Worm (Caenorhabditis elegans): Measurements from ENCODE around the gene dsc-4.

dsc-4 gene

DNA sequence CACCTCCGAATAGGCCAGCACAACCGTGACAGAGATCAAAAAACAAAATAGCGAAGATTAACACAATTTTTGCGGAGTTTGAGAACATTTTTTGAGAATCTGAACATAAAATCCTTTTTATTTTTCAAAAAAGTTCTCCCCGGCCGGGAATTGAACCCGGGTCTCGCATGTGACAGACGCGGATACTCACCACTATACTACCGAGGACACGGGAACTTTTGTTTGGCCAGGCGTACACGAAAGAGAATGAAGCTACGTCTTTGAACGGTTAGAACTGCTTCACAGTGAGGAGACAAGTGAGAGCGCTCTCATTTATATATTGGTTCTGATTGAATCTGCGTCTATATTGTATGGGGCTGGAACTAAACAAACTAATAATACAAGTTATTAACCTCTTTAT lies 2.2 kb upstream of the dsc-4 start, which contains the start of gene grl-26 (continued):
- TF ChIP-seq lim-7 (GFP tag; IDR thresholded peaks at IDR 0.05) (peak; percentile 91), ces-1 (GFP tag; optimal IDR thresholded peaks at IDR 0.05) (no peak), mes-2 (tag; optimal IDR thresholded peaks at IDR 0.05; ENCODE audit: poor library complexity, severe bottlenecking) (peak; percentile 80), nhr-77 (tag; optimal IDR thresholded peaks at IDR 0.05) (peak; percentile 55), lin-38 (GFP tag; IDR thresholded peaks at IDR 0.05) (peak; percentile 82), cey-2 (tag; optimal IDR thresholded peaks at IDR 0.05; ENCODE audit: borderline replicate concordance, insufficient read depth) (no peak), lin-13 (GFP tag; optimal IDR thresholded peaks at IDR 0.05) (no peak), nhr-28 (tag; optimal IDR thresholded peaks at IDR 0.05) (peak; percentile 38), nhr-237 (tag; optimal IDR thresholded peaks at IDR 0.05) (no peak), F26F4.8 (GFP tag; conservative IDR thresholded peaks at IDR 0.05) (peak; percentile 86; the same call in 1 of the 2 replicates), egl-43 (GFP tag; IDR thresholded peaks at IDR 0.05) (peak; percentile 90), hmg-1.1 (GFP tag; IDR thresholded peaks at IDR 0.05) (peak; percentile 84), mep-1 (tag; optimal IDR thresholded peaks at IDR 0.05) (no peak), ceh-28 (tag; optimal IDR thresholded peaks at IDR 0.05) (no peak), skn-1 (tag; optimal IDR thresholded peaks at IDR 0.05) (no peak), php-3 (GFP tag; IDR thresholded peaks at IDR 0.05) (peak; percentile 66; the same call in 1 of the 2 replicates), daf-19 (GFP tag; conservative IDR thresholded peaks at IDR 0.05) (no peak), hlh-30 (tag; optimal IDR thresholded peaks at IDR 0.05; ENCODE audit: insufficient read depth) (peak; percentile 88), Y48G9A.11 (GFP tag; IDR thresholded peaks at IDR 0.05) (peak; percentile 82), pha-4 (GFP tag; IDR thresholded peaks at IDR 0.05) (peak; percentile 83; the same call in 1 of the 2 replicates), pha-4 (tag; optimal IDR thresholded peaks at IDR 0.05) (no peak), lir-3 (tag; optimal IDR thresholded peaks at IDR 0.05) (no peak), nhr-48 (tag; optimal IDR thresholded peaks at IDR 0.05) (no peak), daf-12 (tag; optimal IDR thresholded peaks at IDR 0.05) (no peak), daf-8 (GFP tag; IDR thresholded peaks at IDR 0.05) (no peak), lsy-2 (tag; optimal IDR thresholded peaks at IDR 0.05) (no peak), pqm-1 (tag; optimal IDR thresholded peaks at IDR 0.05) (no peak), snpc-4 (tag; optimal IDR thresholded peaks at IDR 0.05) (no peak), sdz-12 (GFP tag; optimal IDR thresholded peaks at IDR 0.05) (peak; percentile 71), fkh-10 (GFP tag; optimal IDR thresholded peaks at IDR 0.05) (no peak), lin-29 (GFP tag; IDR thresholded peaks at IDR 0.05) (no peak), madf-5 (GFP tag; IDR thresholded peaks at IDR 0.05) (peak; percentile 65 to 94; a peak in 2 of 4 replicates), madf-9 (GFP tag; conservative IDR thresholded peaks at IDR 0.05) (peak; percentile 74), R02D3.7 (tag; optimal IDR thresholded peaks at IDR 0.05) (no peak), F44E2.7 (GFP tag; IDR thresholded peaks at IDR 0.05) (peak; percentile 65; the same call in 1 of the 2 replicates), zip-2 (tag; optimal IDR thresholded peaks at IDR 0.05) (peak; percentile 53), set-16 (GFP tag; IDR thresholded peaks at IDR 0.05) (no peak), F10B5.3 (tag; optimal IDR thresholded peaks at IDR 0.05) (peak; percentile 2), nhr-111 (GFP tag; optimal IDR thresholded peaks at IDR 0.05) (peak; percentile 71), T26A8.4 (GFP tag; IDR thresholded peaks at IDR 0.05) (peak; percentile 81), dmd-9 (GFP tag; IDR thresholded peaks at IDR 0.05) (0 out of 2 replicates have a peak, but pooled peaks have one; percentile 58), ZK337.2 (GFP tag; IDR thresholded peaks at IDR 0.05) (0 out of 2 replicates have a peak, but pooled peaks have one; percentile 59), dmd-8 (GFP tag; IDR thresholded peaks at IDR 0.05) (peak; percentile 83), Y75B8A.6 (GFP tag; IDR thresholded peaks at IDR 0.05) (peak; percentile 86; the same call in 1 of the 2 replicates), mdl-1 (tag; optimal IDR thresholded peaks at IDR 0.05) (peak in 1 of 2 experiments; percentile 75), Y5F2A.4 (GFP tag; optimal IDR thresholded peaks at IDR 0.05) (peak; percentile 24), ztf-7 (tag; optimal IDR thresholded peaks at IDR 0.05) (peak; percentile 47), spr-3 (GFP tag; optimal IDR thresholded peaks at IDR 0.05) (peak; percentile 72), zfp-2 (tag; optimal IDR thresholded peaks at IDR 0.05) (no peak), ama-1 (optimal IDR thresholded peaks at IDR 0.05) (no peak), mdt-29 (GFP tag; IDR thresholded peaks at IDR 0.05) (peak; percentile 55; the same call in 1 of the 2 replicates)
